Fruit fly (Drosophila melanogaster): ENCODE results near the gene CG13895.

The CG13895 gene

DNA sequence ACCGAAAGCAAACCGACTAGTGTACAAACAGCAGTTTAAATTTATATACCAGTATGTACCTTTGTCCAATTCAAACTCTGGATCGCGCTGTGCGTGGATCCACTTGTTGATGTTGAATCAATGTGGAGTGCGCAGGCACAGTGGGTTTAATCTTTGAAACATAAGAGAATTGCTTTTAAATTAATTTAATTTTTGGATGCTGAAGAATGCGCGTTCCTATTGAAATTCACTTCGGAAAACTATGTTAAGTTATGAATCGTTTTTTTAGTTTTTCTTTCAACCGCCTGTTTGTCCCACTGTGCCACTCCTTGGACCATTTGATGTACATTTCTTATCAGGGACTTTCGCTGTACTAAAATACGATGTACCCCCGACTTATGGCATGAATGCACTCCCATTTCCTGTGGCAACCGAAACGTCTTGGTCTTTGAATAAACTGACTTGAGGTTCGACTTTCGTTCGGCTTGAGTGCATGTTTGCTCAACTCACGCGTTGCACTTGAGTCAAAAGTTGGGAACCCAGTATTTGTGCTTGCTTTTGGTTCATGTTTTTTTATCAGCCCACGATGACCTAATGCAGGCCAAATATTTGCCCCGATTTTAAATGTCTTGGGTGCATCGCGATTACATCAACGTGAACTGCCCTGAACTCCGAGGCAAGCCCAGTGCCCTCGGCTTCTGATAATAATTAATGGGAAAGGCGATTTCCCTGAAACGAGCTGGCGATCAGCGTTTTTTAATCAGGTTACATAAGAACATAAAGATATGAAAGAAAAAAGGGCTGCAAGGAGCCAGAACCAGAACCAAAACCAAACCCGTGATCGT is 16.7 kb upstream of the CG13895 start (continued):
- TF ChIP-seq ewg (GFP tag; optimal IDR thresholded peaks at IDR 0.05): peak; percentile 84
- TF ChIP-seq CG9797 (GFP tag; optimal IDR thresholded peaks at IDR 0.05): peak; percentile 56
- TF ChIP-seq eve (GFP tag; optimal IDR thresholded peaks at IDR 0.05): peak in 1 of 2 experiments; percentile 96
- no peak for TF ChIP-seq ato (GFP tag; IDR thresholded peaks at IDR 0.05; ENCODE audit: partially characterized antibody)
- peak; percentile 82 for TF ChIP-seq wor (GFP tag; IDR thresholded peaks at IDR 0.05)
- TF ChIP-seq CG8359 (GFP tag; optimal IDR thresholded peaks at IDR 0.05; ENCODE audit: borderline replicate concordance): peak; percentile 91
- TF ChIP-seq Ssrp (tag; optimal IDR thresholded peaks at IDR 0.05): peak; percentile 89
- peak; percentile 85 for TF ChIP-seq YL-1 (GFP tag; optimal IDR thresholded peaks at IDR 0.05)
- TF ChIP-seq CG6175 (GFP tag; IDR thresholded peaks at IDR 0.05): 0 out of 3 replicates have a peak, but pooled peaks have one; percentile 35
- TF ChIP-seq slbo (GFP tag; IDR thresholded peaks at IDR 0.05): peak; percentile 74
- TF ChIP-seq CG10654 (GFP tag; optimal IDR thresholded peaks at IDR 0.05): peak; percentile 87
- TF ChIP-seq CG7786 (GFP tag; optimal IDR thresholded peaks at IDR 0.05): peak; percentile 84
- TF ChIP-seq knrl (GFP tag; IDR thresholded peaks at IDR 0.05; ENCODE audit: partially characterized antibody): peak; percentile 32; the same call in 2 of the 3 replicates
- peak; percentile 91 for TF ChIP-seq CG30431 (GFP tag; optimal IDR thresholded peaks at IDR 0.05)
- TF ChIP-seq Meics (GFP tag; optimal IDR thresholded peaks at IDR 0.05): peak; percentile 63
- peak; percentile 90 for TF ChIP-seq PHDP (tag; optimal IDR thresholded peaks at IDR 0.05)
- TF ChIP-seq CG32532 (GFP tag; IDR thresholded peaks at IDR 0.05): peak; percentile 82
- peak; percentile 94 for TF ChIP-seq CG30403 (GFP tag; optimal IDR thresholded peaks at IDR 0.05)
- TF ChIP-seq maf-S (GFP tag; optimal IDR thresholded peaks at IDR 0.05): peak; percentile 85
- peak; percentile 75 for TF ChIP-seq CG5180 (GFP tag; optimal IDR thresholded peaks at IDR 0.05)
- TF ChIP-seq Adf1 (GFP tag; IDR thresholded peaks at IDR 0.05): no peak
- peak; percentile 72 for TF ChIP-seq CG4617 (GFP tag; optimal IDR thresholded peaks at IDR 0.05; ENCODE audit: borderline replicate concordance)
- TF ChIP-seq eyg (GFP tag; optimal IDR thresholded peaks at IDR 0.05): peak; percentile 85
- TF ChIP-seq emc (GFP tag; optimal IDR thresholded peaks at IDR 0.05): peak; percentile 22
- TF ChIP-seq ash1 (GFP tag; optimal IDR thresholded peaks at IDR 0.05): peak; percentile 17
- peak; percentile 2 for TF ChIP-seq Fer2 (tag; optimal IDR thresholded peaks at IDR 0.05)
- TF ChIP-seq NFAT (GFP tag; IDR thresholded peaks at IDR 0.05): peak; percentile 35; the same call in 1 of the 2 replicates
- TF ChIP-seq Lhr (GFP tag; optimal IDR thresholded peaks at IDR 0.05): peak; percentile 95
- no peak for TF ChIP-seq amos (GFP tag; IDR thresholded peaks at IDR 0.05; ENCODE audit: partially characterized antibody)
- peak; percentile 87 for TF ChIP-seq shn (GFP tag; optimal IDR thresholded peaks at IDR 0.05)
- TF ChIP-seq CG9817 (tag; optimal IDR thresholded peaks at IDR 0.05): peak; percentile 71
- TF ChIP-seq CG4424 (GFP tag; optimal IDR thresholded peaks at IDR 0.05): peak; percentile 97
- no peak for TF ChIP-seq pzg (GFP tag; optimal IDR thresholded peaks at IDR 0.05)
- TF ChIP-seq kay (GFP tag; optimal IDR thresholded peaks at IDR 0.05): peak; percentile 89
- peak; percentile 97 for TF ChIP-seq gem (tag; optimal IDR thresholded peaks at IDR 0.05)
- TF ChIP-seq CG1233 (GFP tag; optimal IDR thresholded peaks at IDR 0.05): peak; percentile 93
- peak; percentile 70; the same call in 1 of the 2 replicates for TF ChIP-seq Atf6 (GFP tag; IDR thresholded peaks at IDR 0.05)
- peak; percentile 69 for TF ChIP-seq Myb (GFP tag; optimal IDR thresholded peaks at IDR 0.05)
- no peak; the same call in 1 of the 2 replicates for TF ChIP-seq inv (GFP tag; IDR thresholded peaks at IDR 0.05; ENCODE audit: partially characterized antibody)
- TF ChIP-seq dysf (GFP tag; IDR thresholded peaks at IDR 0.05): peak; percentile 87
- TF ChIP-seq B-H1 (GFP tag; IDR thresholded peaks at IDR 0.05): peak; percentile 83
- TF ChIP-seq B-H2 (GFP tag; optimal IDR thresholded peaks at IDR 0.05): no peak
- peak; percentile 77 for TF ChIP-seq CG17385 (GFP tag; optimal IDR thresholded peaks at IDR 0.05)
- TF ChIP-seq Hr78 (GFP tag; optimal IDR thresholded peaks at IDR 0.05): peak in 1 of 2 experiments; percentile 83
- peak; percentile 90 for TF ChIP-seq CG14667 (GFP tag; IDR thresholded peaks at IDR 0.05)
- peak; percentile 82 for TF ChIP-seq CG5953 (GFP tag; IDR thresholded peaks at IDR 0.05)
- TF ChIP-seq CG4360 (GFP tag; IDR thresholded peaks at IDR 0.05): peak; percentile 86
- TF ChIP-seq MTF-1 (GFP tag; optimal IDR thresholded peaks at IDR 0.05; ENCODE audit: borderline replicate concordance): peak; percentile 89

Measured in whole organism, embryonic.